Fruit fly (Drosophila melanogaster) whole organism, wandering third instar larva: ENCODE data around the gene CG4025.

ENCODE experiments used
- Hnf4 ChIP-seq: fragments of 200-800 bp; sonication (Bioruptor generic); optimal IDR thresholded peaks from 2 replicates; lab custom pipeline; 2016; ENCODE audit warnings: missing biosample characterization, mild to moderate bottlenecking, missing genetic modification characterization
- Hr78 ChIP-seq: fragments of >200 bp; optimal IDR thresholded peaks from 2 replicates; lab custom pipeline; 2017; ENCODE audit warnings: missing biosample characterization, missing genetic modification characterization
- OdsH ChIP-seq: fragments of 200-800 bp; sonication (Bioruptor generic); optimal IDR thresholded peaks from 2 replicates; lab custom pipeline; 2016; ENCODE audit warnings: missing biosample characterization, mild to moderate bottlenecking, missing genetic modification characterization
- Rel ChIP-seq, 2 experiments: fragments of 200-800 bp; sonication (Bioruptor generic) in 1 of 2; optimal IDR thresholded peaks; 2 replicates in 1 of 2; 3 replicates in 1 of 2; lab custom pipeline; 2016 to 2019; ENCODE audit warnings: mild to moderate bottlenecking in 2 of 2, missing biosample characterization in 2 of 2, missing genetic modification characterization in 2 of 2, moderate library complexity in 1 of 2
- br ChIP-seq: fragments of 200-800 bp; sonication (Bioruptor generic); optimal IDR thresholded peaks from 2 replicates; lab custom pipeline; 2016; ENCODE audit warnings: missing biosample characterization, missing genetic modification characterization
- fru ChIP-seq: fragments of 200-800 bp; sonication (Bioruptor generic); optimal IDR thresholded peaks from 3 replicates; lab custom pipeline; 2016; ENCODE audit warnings: missing biosample characterization, mild to moderate bottlenecking, missing genetic modification characterization
- h ChIP-seq: fragments of 200-800 bp; sonication (Bioruptor generic); optimal IDR thresholded peaks from 3 replicates; lab custom pipeline; 2016; ENCODE audit warnings: missing biosample characterization, mild to moderate bottlenecking, missing genetic modification characterization
- lola ChIP-seq: fragments of >200 bp; optimal IDR thresholded peaks from 2 replicates; lab custom pipeline; 2017; ENCODE audit warnings: missing biosample characterization, missing genetic modification characterization
- pan ChIP-seq: fragments of >200 bp; optimal IDR thresholded peaks from 2 replicates; lab custom pipeline; 2017
- psq ChIP-seq: fragments of 200-800 bp; sonication (Bioruptor generic); optimal IDR thresholded peaks from 3 replicates; lab custom pipeline; 2017; ENCODE audit warnings: missing biosample characterization, mild to moderate bottlenecking, missing genetic modification characterization, moderate library complexity
- usp ChIP-seq: fragments of >200 bp; optimal IDR thresholded peaks from 2 replicates; lab custom pipeline; 2017; ENCODE audit warnings: missing biosample characterization, missing genetic modification characterization
- woc ChIP-seq: sonication (Bioruptor generic); optimal IDR thresholded peaks from 2 replicates; lab custom pipeline; 2016; ENCODE audit warnings: missing biosample characterization, mild to moderate bottlenecking, missing genetic modification characterization

dm6 chrX:2087501-2087900 lies 10.7 kb downstream of the CG4025 start:
- TF ChIP-seq OdsH (GFP tag; lab: Kevin White, UChicago) (no peak), lola (GFP tag; lab: Kevin White, UChicago) (no peak), Rel (GFP tag; optimal IDR thresholded peaks at IDR 0.05; lab: Kevin White, UChicago) (no peak), Rel (tag; optimal IDR thresholded peaks at IDR 0.05; lab: Kevin White, UChicago) (no peak), fru (GFP tag; lab: Kevin White, UChicago) (no peak), psq (GFP tag; lab: Kevin White, UChicago) (no peak), Hnf4 (GFP tag; lab: Kevin White, UChicago) (no peak), usp (GFP tag; lab: Kevin White, UChicago) (no peak), Hr78 (GFP tag; lab: Kevin White, UChicago) (no peak), woc (no peak), pan (lab: Kevin White, UChicago) (no peak), h (no peak), br (GFP tag; lab: Kevin White, UChicago) (no peak)
